Fruit fly (Drosophila melanogaster) Kc167 (cell line): ENCODE data around the gene CG12567.

Source experiments
- Myc ChIP-seq: fragments of >200 bp; optimal IDR thresholded peaks from 2 replicates; lab custom pipeline; 2017; ENCODE audit warnings: missing external identifiers
- Sin3A ChIP-seq: fragments of >200 bp; optimal IDR thresholded peaks from 2 replicates; lab custom pipeline; 2018; ENCODE audit warnings: missing external identifiers
- h ChIP-seq: fragments of >200 bp; optimal IDR thresholded peaks from 3 replicates; lab custom pipeline; 2018; ENCODE audit warnings: missing external identifiers
- psq ChIP-seq: fragments of >200 bp; optimal IDR thresholded peaks from 2 replicates; lab custom pipeline; 2017; ENCODE audit warnings: missing external identifiers
- ttk ChIP-seq: sonication (Bioruptor generic); optimal IDR thresholded peaks from 2 replicates; lab custom pipeline; 2017; ENCODE audit warnings: missing external identifiers

DNA sequence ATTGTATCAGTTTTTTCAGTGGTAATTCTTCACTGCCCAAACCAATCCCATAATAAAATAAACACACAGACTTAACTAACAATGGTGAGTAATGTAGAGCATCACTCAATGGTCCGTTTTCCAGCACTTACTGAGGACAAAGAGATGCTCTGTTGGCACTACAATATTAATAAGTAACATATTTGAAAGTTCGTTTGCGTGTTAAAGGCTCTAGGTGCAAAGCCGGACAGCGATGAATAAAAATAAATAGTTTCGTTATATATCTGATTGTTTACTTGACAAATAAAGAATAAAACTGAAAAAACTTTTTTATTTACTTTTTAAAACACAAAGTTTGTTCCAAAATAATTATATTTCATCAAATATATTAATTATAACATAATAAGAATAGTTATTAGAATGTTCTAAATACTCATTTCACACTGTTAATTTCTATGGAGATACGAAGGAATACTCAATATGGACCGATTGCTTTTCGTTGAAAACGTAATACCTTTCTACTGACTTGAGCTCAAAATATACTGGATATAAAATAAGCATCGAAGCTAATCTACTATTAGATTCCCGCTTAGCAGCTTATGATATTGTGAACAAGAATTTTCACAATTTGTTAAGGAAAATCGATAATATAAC, at the start of gene CG12567:
- TF ChIP-seq psq (lab: Kevin White, UChicago), result no peak
- TF ChIP-seq Sin3A (lab: Kevin White, UChicago), result no peak
- no peak for TF ChIP-seq ttk (lab: Kevin White, UChicago)
- TF ChIP-seq h (lab: Kevin White, UChicago), result no peak
- no peak for TF ChIP-seq Myc (lab: Kevin White, UChicago)
